Fruit fly (Drosophila melanogaster) whole organism, pupa: ENCODE data around the gene CG17121.

Experiments used
- CG14655 ChIP-seq: fragments of 200-800 bp; sonication (Bioruptor generic); optimal IDR thresholded peaks from 3 replicates; lab custom pipeline; 2017; ENCODE audit warnings: mild to moderate bottlenecking, missing biosample characterization, missing genetic modification reagents, missing genetic modification characterization
- CG17806 ChIP-seq: fragments of 200-800 bp; sonication (Bioruptor generic); optimal IDR thresholded peaks from 2 replicates; lab custom pipeline; 2018; ENCODE audit warnings: missing biosample characterization, mild to moderate bottlenecking, missing genetic modification characterization, moderate library complexity
- CG32121 ChIP-seq: fragments of 200-800 bp; sonication (Bioruptor generic); IDR thresholded peaks from 2 replicates; pipeline ENCODE4 v1.3.6; 2022; ENCODE audit warnings: missing biosample characterization, missing genetic modification characterization
- CG34367 ChIP-seq: fragments of 200-800 bp; sonication (Bioruptor generic); optimal IDR thresholded peaks from 2 replicates; lab custom pipeline; 2018; ENCODE audit warnings: missing biosample characterization, mild to moderate bottlenecking, missing genetic modification characterization
- CG4496 ChIP-seq: fragments of 200-800 bp; sonication (Bioruptor generic); IDR thresholded peaks from 3 replicates; pipeline ENCODE4 v1.3.6; 2022; ENCODE audit warnings: missing biosample characterization, missing genetic modification characterization
- CG8301 ChIP-seq: fragments of 200-800 bp; sonication (Bioruptor generic); optimal IDR thresholded peaks from 2 replicates; lab custom pipeline; 2018; ENCODE audit warnings: missing biosample characterization, mild to moderate bottlenecking, missing genetic modification characterization
- CG9948 ChIP-seq: fragments of 200-800 bp; sonication (Bioruptor generic); optimal IDR thresholded peaks from 2 replicates; lab custom pipeline; 2018; ENCODE audit warnings: missing biosample characterization, mild to moderate bottlenecking, missing genetic modification characterization, moderate library complexity
- D1 ChIP-seq: fragments of 200-800 bp; sonication (Bioruptor generic); optimal IDR thresholded peaks from 2 replicates; lab custom pipeline; 2018; ENCODE audit warnings: missing biosample characterization, mild to moderate bottlenecking, missing genetic modification characterization, moderate library complexity
- EcR ChIP-seq: fragments of 200-800 bp; sonication (Bioruptor generic); optimal IDR thresholded peaks from 3 replicates; lab custom pipeline; 2019; ENCODE audit warnings: missing biosample characterization, missing genetic modification characterization, mild to moderate bottlenecking, moderate library complexity, missing genetic modification reagents
- Pif1B ChIP-seq: fragments of 200-800 bp; sonication (Bioruptor generic); optimal IDR thresholded peaks from 3 replicates; lab custom pipeline; 2016; ENCODE audit warnings: missing biosample characterization, missing genetic modification characterization
- rn ChIP-seq: fragments of 200-800 bp; sonication (Bioruptor generic); IDR thresholded peaks from 2 replicates; pipeline ENCODE4 v1.3.6; 2022; ENCODE audit warnings: missing biosample characterization, missing genetic modification characterization

- TF ChIP-seq CG14655: no peak
- no peak for TF ChIP-seq CG8301
- no peak for TF ChIP-seq CG32121 (GFP tag; lab: Robert Waterston, UW)
- no peak for TF ChIP-seq rn (GFP tag; lab: Robert Waterston, UW)
- no peak for TF ChIP-seq CG9948 (tag; lab: Kevin White, UChicago)
- no peak for TF ChIP-seq Pif1B (GFP tag; lab: Kevin White, UChicago)
- no peak for TF ChIP-seq EcR (GFP tag; lab: Kevin White, UChicago)
- no peak for TF ChIP-seq D1
- TF ChIP-seq CG34367 (tag; lab: Kevin White, UChicago): no peak
- TF ChIP-seq CG4496 (GFP tag; lab: Robert Waterston, UW): no peak
- no peak for TF ChIP-seq CG17806 (tag; lab: Kevin White, UChicago)
Observed at dm6 chr3R:23012017-23012416, 36.0 kb downstream of the CG17121 start, which contains the start of gene CG6688.
